Worm (Caenorhabditis elegans): ENCODE results near the gene F55B12.2.

F55B12.2 gene

ce11 chrV:13816877-13817276 is at the start of gene F55B12.2:
Gene F55B12.2, minus strand, starts transcription at chrV:13816977.
- no peak for TF ChIP-seq lin-39 (tag; optimal IDR thresholded peaks at IDR 0.05)
- no peak for TF ChIP-seq unc-55 (GFP tag; optimal IDR thresholded peaks at IDR 0.05)
- no peak for TF ChIP-seq nhr-6 (tag; optimal IDR thresholded peaks at IDR 0.05)
- TF ChIP-seq ztf-4 (tag; optimal IDR thresholded peaks at IDR 0.05), result no peak
- TF ChIP-seq R02D3.7 (tag; optimal IDR thresholded peaks at IDR 0.05), result no peak
- no peak for TF ChIP-seq lsy-2 (tag; optimal IDR thresholded peaks at IDR 0.05)
- no peak for TF ChIP-seq skn-1 (tag; optimal IDR thresholded peaks at IDR 0.05)
- no peak for TF ChIP-seq ztf-1 (GFP tag; conservative IDR thresholded peaks at IDR 0.05)
- TF ChIP-seq blmp-1 (tag; optimal IDR thresholded peaks at IDR 0.05; ENCODE audit: insufficient read depth), result no peak
- TF ChIP-seq unc-62 (GFP tag; optimal IDR thresholded peaks at IDR 0.05), result no peak
- TF ChIP-seq nhr-11 (tag; optimal IDR thresholded peaks at IDR 0.05), result no peak
- no peak for TF ChIP-seq nhr-77 (tag; optimal IDR thresholded peaks at IDR 0.05)
- TF ChIP-seq C34F6.9 (tag; optimal IDR thresholded peaks at IDR 0.05), result no peak
- TF ChIP-seq nhr-129 (tag; optimal IDR thresholded peaks at IDR 0.05), result no peak

ce11 chrV:13866353-13866752 is 49.6 kb upstream of the F55B12.2 start, which contains the start of gene nhr-175:
Gene nhr-175, plus strand, starts transcription at chrV:13866691.
- TF ChIP-seq nhr-129 (tag; optimal IDR thresholded peaks at IDR 0.05) (no peak), elt-1 (tag; optimal IDR thresholded peaks at IDR 0.05) (peak; percentile 87), unc-55 (GFP tag; optimal IDR thresholded peaks at IDR 0.05) (no peak), blmp-1 (tag; optimal IDR thresholded peaks at IDR 0.05; ENCODE audit: insufficient read depth) (no peak), sma-9 (GFP tag; optimal IDR thresholded peaks at IDR 0.05) (peak; percentile 69), sma-9 (tag; optimal IDR thresholded peaks at IDR 0.05) (no peak), nhr-23 (tag; optimal IDR thresholded peaks at IDR 0.05) (peak; percentile 52), ceh-82 (tag; optimal IDR thresholded peaks at IDR 0.05) (no peak), nhr-11 (tag; optimal IDR thresholded peaks at IDR 0.05) (no peak), lin-39 (tag; optimal IDR thresholded peaks at IDR 0.05) (no peak), aly-2 (tag; optimal IDR thresholded peaks at IDR 0.05) (no peak), ama-1 (optimal IDR thresholded peaks at IDR 0.05) (no peak), ceh-16 (tag; optimal IDR thresholded peaks at IDR 0.05) (peak; percentile 62), ztf-4 (tag; optimal IDR thresholded peaks at IDR 0.05) (no peak)

DNA sequence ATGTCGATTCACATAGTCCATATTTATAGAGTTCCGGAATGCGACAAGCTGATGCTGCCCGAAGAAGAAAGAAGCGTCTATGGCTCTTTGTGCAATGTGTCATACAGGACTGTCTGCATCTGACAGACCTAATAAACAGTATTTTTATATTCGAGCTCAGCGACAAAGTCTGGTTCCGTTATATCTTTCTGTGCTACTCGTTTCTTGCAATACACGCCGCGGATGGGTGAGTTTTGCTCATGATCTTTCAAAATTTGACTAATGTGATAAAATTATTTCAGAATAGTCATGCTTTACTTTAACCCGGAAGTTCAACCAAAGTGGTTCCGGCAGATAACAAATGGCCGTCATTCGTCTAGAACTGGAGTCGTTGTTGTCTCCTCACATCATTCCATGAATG is 46.9 kb upstream of the F55B12.2 start:
- no peak for TF ChIP-seq lsy-2 (tag; optimal IDR thresholded peaks at IDR 0.05)
- TF ChIP-seq nhr-23 (tag; optimal IDR thresholded peaks at IDR 0.05), result no peak
- TF ChIP-seq nhr-11 (tag; optimal IDR thresholded peaks at IDR 0.05), result no peak
- TF ChIP-seq aly-2 (tag; optimal IDR thresholded peaks at IDR 0.05), result no peak
- TF ChIP-seq sma-9 (GFP tag; optimal IDR thresholded peaks at IDR 0.05), result no peak
- TF ChIP-seq sma-9 (tag; optimal IDR thresholded peaks at IDR 0.05), result no peak
- no peak for TF ChIP-seq nhr-10 (tag; optimal IDR thresholded peaks at IDR 0.05)

ce11 chrV:13862505-13862904 is 45.7 kb upstream of the F55B12.2 start, which contains the start of gene srx-137:
Gene srx-137, plus strand, starts transcription at chrV:13862805.
- TF ChIP-seq elt-3 (tag; optimal IDR thresholded peaks at IDR 0.05) (no peak), nhr-12 (tag; optimal IDR thresholded peaks at IDR 0.05) (no peak), lin-13 (GFP tag; optimal IDR thresholded peaks at IDR 0.05) (no peak), F13H6.1 (tag; optimal IDR thresholded peaks at IDR 0.05) (no peak), ama-1 (optimal IDR thresholded peaks at IDR 0.05) (no peak), dmd-4 (tag; optimal IDR thresholded peaks at IDR 0.05) (no peak), nhr-6 (tag; optimal IDR thresholded peaks at IDR 0.05) (no peak), lin-39 (tag; optimal IDR thresholded peaks at IDR 0.05) (no peak), ceh-82 (tag; optimal IDR thresholded peaks at IDR 0.05) (no peak), mbf-1 (tag; optimal IDR thresholded peaks at IDR 0.05) (no peak), unc-55 (GFP tag; optimal IDR thresholded peaks at IDR 0.05) (no peak)

DNA sequence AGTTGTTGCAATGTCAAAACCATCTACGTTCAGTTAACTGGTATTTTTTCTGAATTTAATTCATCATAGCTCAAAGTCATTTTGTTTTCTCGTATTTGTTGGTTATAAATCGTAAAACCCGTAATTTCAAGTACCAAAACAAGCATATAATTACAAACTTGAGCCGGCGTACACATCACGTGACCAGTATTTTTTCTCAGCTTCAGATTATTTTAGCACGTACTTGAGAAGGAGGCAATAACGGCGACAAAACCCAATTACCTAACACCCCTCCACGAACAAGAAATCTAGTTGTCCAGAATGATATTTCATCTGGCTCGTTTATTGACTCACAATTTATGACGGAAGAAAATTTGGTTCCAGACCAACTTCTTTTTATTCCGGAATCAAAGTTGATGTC is 42.1 kb upstream of the F55B12.2 start, which contains the start of gene srx-135:
Gene srx-135 (plus strand): TSS at position 301 of the 400 bp plus-strand sequence.
- TF ChIP-seq nhr-237 (tag; optimal IDR thresholded peaks at IDR 0.05), result no peak
- TF ChIP-seq nhr-23 (tag; optimal IDR thresholded peaks at IDR 0.05), result no peak
- no peak for TF ChIP-seq mab-5 (tag; optimal IDR thresholded peaks at IDR 0.05)
- TF ChIP-seq unc-55 (GFP tag; optimal IDR thresholded peaks at IDR 0.05), result no peak
- TF ChIP-seq sma-3 (GFP tag; optimal IDR thresholded peaks at IDR 0.05), result no peak
- TF ChIP-seq F13H6.1 (tag; optimal IDR thresholded peaks at IDR 0.05), result no peak
- no peak for TF ChIP-seq R02D3.7 (tag; optimal IDR thresholded peaks at IDR 0.05)
- TF ChIP-seq snpc-4 (tag; optimal IDR thresholded peaks at IDR 0.05), result no peak
